Worm (Caenorhabditis elegans) whole organism, L3 larva: ENCODE measurements around the gene C05E11.2.

ENCODE experiments used
- aly-2 ChIP-seq: fragments of 150-350 bp; optimal IDR thresholded peaks from 2 replicates; lab custom pipeline; 2014; ENCODE audit warnings: missing biosample characterization, missing genetic modification characterization
- ama-1 ChIP-seq: fragments of 150-350 bp; optimal IDR thresholded peaks from 2 replicates; lab custom pipeline; 2018
- ceh-16 ChIP-seq: sonication (generic microtip); optimal IDR thresholded peaks from 2 replicates; lab custom pipeline; 2017; ENCODE audit warnings: missing biosample characterization, missing genetic modification characterization
- ceh-82 ChIP-seq: fragments of 150-350 bp; optimal IDR thresholded peaks from 2 replicates; lab custom pipeline; 2014; ENCODE audit warnings: missing biosample characterization, missing genetic modification characterization
- ceh-9 ChIP-seq: sonication (generic microtip); optimal IDR thresholded peaks from 2 replicates; lab custom pipeline; 2018; ENCODE audit warnings: missing biosample characterization, missing genetic modification characterization
- daf-12 ChIP-seq: fragments of 150-350 bp; optimal IDR thresholded peaks from 2 replicates; lab custom pipeline; 2014; ENCODE audit warnings: missing biosample characterization, missing genetic modification reagents, missing genetic modification characterization
- egl-27 ChIP-seq: sonication (generic microtip); optimal IDR thresholded peaks from 4 replicates; lab custom pipeline; 2017; ENCODE audit warnings: missing biosample characterization, missing genetic modification reagents, missing genetic modification characterization
- elt-1 ChIP-seq: fragments of 150-350 bp; optimal IDR thresholded peaks from 2 replicates; lab custom pipeline; 2014; ENCODE audit warnings: missing biosample characterization, missing genetic modification characterization
- elt-3 ChIP-seq, 3 experiments: fragments of 150-350 bp in 1 of 3; sonication (generic microtip) in 2 of 3; optimal IDR thresholded peaks; 2 replicates in 2 of 3; 4 replicates in 1 of 3; lab custom pipeline; 2014 to 2017; ENCODE audit warnings: missing biosample characterization in 3 of 3, missing genetic modification characterization in 3 of 3
- eor-1 ChIP-seq, 2 experiments: fragments of 150-350 bp; optimal IDR thresholded peaks; 2 replicates each; lab custom pipeline; 2014 to 2018; ENCODE audit warnings: missing biosample characterization in 2 of 2, missing genetic modification characterization in 2 of 2
- fkh-2 ChIP-seq: fragments of 150-350 bp; optimal IDR thresholded peaks from 2 replicates; lab custom pipeline; 2014; ENCODE audit warnings: missing biosample characterization, missing genetic modification reagents, missing genetic modification characterization
- fos-1 ChIP-seq: fragments of 150-350 bp; optimal IDR thresholded peaks from 2 replicates; lab custom pipeline; 2014; ENCODE audit warnings: missing biosample characterization, missing genetic modification characterization
- hmg-11 ChIP-seq: sonication (generic microtip); optimal IDR thresholded peaks from 2 replicates; lab custom pipeline; 2016; ENCODE audit warnings: missing genetic modification characterization, missing compliant biosample characterization
- jun-1 ChIP-seq: fragments of 150-350 bp; optimal IDR thresholded peaks from 2 replicates; lab custom pipeline; 2014; ENCODE audit warnings: missing biosample characterization, missing genetic modification reagents, missing genetic modification characterization
- lin-15B ChIP-seq: fragments of 150-350 bp; optimal IDR thresholded peaks from 2 replicates; lab custom pipeline; 2014; ENCODE audit warnings: missing biosample characterization, missing genetic modification characterization
- lin-39 ChIP-seq: fragments of 150-350 bp; optimal IDR thresholded peaks from 2 replicates; lab custom pipeline; 2018; ENCODE audit warnings: missing biosample characterization, missing genetic modification reagents, missing genetic modification characterization
- mml-1 ChIP-seq: fragments of 150-350 bp; sonication (generic microtip); optimal IDR thresholded peaks from 3 replicates; lab custom pipeline; 2014; ENCODE audit warnings: missing biosample characterization, missing genetic modification characterization
- nhr-11 ChIP-seq: fragments of 150-350 bp; optimal IDR thresholded peaks from 2 replicates; lab custom pipeline; 2014; ENCODE audit warnings: missing biosample characterization, missing genetic modification characterization
- nhr-12 ChIP-seq: fragments of 150-350 bp; optimal IDR thresholded peaks from 2 replicates; lab custom pipeline; 2014; ENCODE audit warnings: missing biosample characterization, missing genetic modification characterization
- nhr-237 ChIP-seq: fragments of 150-350 bp; optimal IDR thresholded peaks from 2 replicates; lab custom pipeline; 2014; ENCODE audit warnings: missing biosample characterization, missing genetic modification characterization
- nhr-25 ChIP-seq: sonication (generic microtip); optimal IDR thresholded peaks from 2 replicates; lab custom pipeline; 2017; ENCODE audit warnings: missing biosample characterization, missing genetic modification characterization
- nhr-28 ChIP-seq: fragments of 150-350 bp; optimal IDR thresholded peaks from 2 replicates; lab custom pipeline; 2014; ENCODE audit warnings: missing biosample characterization, missing genetic modification characterization
- nhr-67 ChIP-seq: fragments of 150-350 bp; optimal IDR thresholded peaks from 2 replicates; lab custom pipeline; 2014; ENCODE audit warnings: missing biosample characterization, missing genetic modification characterization
- nhr-76 ChIP-seq: fragments of 150-350 bp; sonication (generic microtip); optimal IDR thresholded peaks from 5 replicates; lab custom pipeline; 2014; ENCODE audit warnings: missing biosample characterization, missing genetic modification characterization
- nhr-77 ChIP-seq: fragments of 150-350 bp; optimal IDR thresholded peaks from 2 replicates; lab custom pipeline; 2014; ENCODE audit warnings: missing biosample characterization, missing genetic modification characterization
- pha-4 ChIP-seq: fragments of 150-350 bp; optimal IDR thresholded peaks from 2 replicates; lab custom pipeline; 2014; ENCODE audit warnings: missing biosample characterization, missing genetic modification reagents, missing genetic modification characterization
- pqm-1 ChIP-seq: fragments of 150-350 bp; optimal IDR thresholded peaks from 2 replicates; lab custom pipeline; 2017; ENCODE audit warnings: missing biosample characterization, missing genetic modification characterization, inconsistent platforms
- skn-1 ChIP-seq: fragments of 150-350 bp; optimal IDR thresholded peaks from 2 replicates; lab custom pipeline; 2014; ENCODE audit warnings: missing biosample characterization, missing genetic modification characterization
- snpc-4 ChIP-seq: fragments of 150-350 bp; optimal IDR thresholded peaks from 2 replicates; lab custom pipeline; 2014; ENCODE audit warnings: missing biosample characterization, missing genetic modification characterization
- tbx-2 ChIP-seq: sonication (generic microtip); optimal IDR thresholded peaks from 2 replicates; lab custom pipeline; 2016; ENCODE audit warnings: mild to moderate bottlenecking, missing genetic modification characterization, missing compliant biosample characterization
- unc-39 ChIP-seq: sonication (generic microtip); optimal IDR thresholded peaks from 4 replicates; lab custom pipeline; 2017; ENCODE audit warnings: missing biosample characterization, missing genetic modification characterization
- unc-62 ChIP-seq: fragments of 150-350 bp; sonication (generic microtip); optimal IDR thresholded peaks from 4 replicates; lab custom pipeline; 2014; ENCODE audit warnings: missing biosample characterization, missing genetic modification reagents, missing genetic modification characterization
- zag-1 ChIP-seq: fragments of 150-350 bp; optimal IDR thresholded peaks from 2 replicates; lab custom pipeline; 2014; ENCODE audit warnings: missing biosample characterization, missing genetic modification characterization
- ztf-11 ChIP-seq: fragments of 150-350 bp; optimal IDR thresholded peaks from 2 replicates; lab custom pipeline; 2014; ENCODE audit warnings: missing biosample characterization, missing genetic modification characterization
- ztf-4 ChIP-seq: fragments of 150-350 bp; optimal IDR thresholded peaks from 2 replicates; lab custom pipeline; 2014; ENCODE audit warnings: missing biosample characterization, missing genetic modification characterization

C05E11.2 gene

DNA sequence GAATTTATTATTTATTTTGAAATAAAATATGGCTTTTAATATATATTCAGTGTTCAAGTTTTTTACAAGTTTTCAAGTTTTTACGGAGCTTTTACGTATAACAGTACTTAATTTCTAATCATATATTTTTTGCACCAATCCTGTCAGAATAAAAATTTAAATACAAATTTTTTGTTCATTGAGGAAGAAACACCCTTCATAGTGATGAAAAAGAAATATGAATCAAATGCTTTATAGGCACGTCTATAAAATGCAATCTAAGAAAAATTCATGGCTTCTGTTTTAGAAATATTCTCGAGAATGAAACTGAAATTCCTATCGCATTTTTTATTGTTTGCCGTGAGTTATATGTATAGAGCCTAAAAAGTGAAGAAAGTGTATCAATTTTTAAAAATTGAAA lies at the start of gene C05E11.2:
TSS of gene C05E11.2 (plus strand) at position 301 of the 400 bp plus-strand sequence.
- TF ChIP-seq pha-4 (no peak), unc-62 (no peak), nhr-76 (tag; lab: Kevin White, UChicago) (no peak), zag-1 (no peak), nhr-237 (tag; lab: Kevin White, UChicago) (no peak), ceh-82 (tag; lab: Kevin White, UChicago) (no peak), nhr-28 (tag; lab: Kevin White, UChicago) (no peak), tbx-2 (tag; lab: Kevin White, UChicago) (no peak), unc-39 (tag; lab: Kevin White, UChicago) (no peak), pqm-1 (tag; lab: Kevin White, UChicago) (no peak)
- TF ChIP-seq, all 47 proteins: peak for 0

ce11 chrX:4544543-4544942 lies 42.2 kb upstream of the C05E11.2 start, which contains the start of gene C07A12.2:
Gene C07A12.2 (plus strand): TSS chrX:4544843.
- no peak for TF ChIP-seq nhr-67 (tag; lab: Kevin White, UChicago)
- TF ChIP-seq egl-27 (tag; lab: Kevin White, UChicago): no peak
- no peak for TF ChIP-seq ama-1 (lab: Kevin White, UChicago)
- TF ChIP-seq pha-4: no peak
- TF ChIP-seq hmg-11 (tag; lab: Kevin White, UChicago): no peak
- no peak for TF ChIP-seq pqm-1 (tag; lab: Kevin White, UChicago)
- no peak for TF ChIP-seq aly-2
- TF ChIP-seq jun-1 (tag; lab: Kevin White, UChicago): no peak
- no peak for TF ChIP-seq ztf-4 (tag; lab: Kevin White, UChicago)
- no peak for TF ChIP-seq lin-15B (tag; lab: Kevin White, UChicago)
- TF ChIP-seq snpc-4 (tag; lab: Kevin White, UChicago): no peak
- no peak for TF ChIP-seq daf-12 (tag; lab: Kevin White, UChicago)
- TF ChIP-seq nhr-28 (tag; lab: Kevin White, UChicago): no peak
- no peak for TF ChIP-seq fos-1 (tag; lab: Kevin White, UChicago)
- TF ChIP-seq ceh-16 (tag; lab: Kevin White, UChicago): no peak
- no peak for TF ChIP-seq nhr-25
- no peak for TF ChIP-seq nhr-237 (tag; lab: Kevin White, UChicago)
- TF ChIP-seq nhr-77 (tag; lab: Kevin White, UChicago): no peak
- TF ChIP-seq nhr-12: no peak
- TF ChIP-seq ceh-9 (tag; lab: Kevin White, UChicago): no peak

- TF ChIP-seq hmg-11 (tag; lab: Kevin White, UChicago): no peak
- no peak for TF ChIP-seq ztf-11
- TF ChIP-seq unc-62: no peak
- no peak for TF ChIP-seq jun-1 (tag; lab: Kevin White, UChicago)
- no peak for TF ChIP-seq nhr-11 (tag; lab: Kevin White, UChicago)
- TF ChIP-seq daf-12 (tag; lab: Kevin White, UChicago): no peak
- TF ChIP-seq eor-1 (tag; optimal IDR thresholded peaks at IDR 0.05; lab: Kevin White, UChicago): no peak
- no peak for TF ChIP-seq ama-1 (lab: Kevin White, UChicago)
- no peak for TF ChIP-seq fkh-2
- no peak for TF ChIP-seq fos-1 (tag; lab: Kevin White, UChicago)
- TF ChIP-seq skn-1: no peak
- TF ChIP-seq elt-3 (tag; optimal IDR thresholded peaks at IDR 0.05; lab: Kevin White, UChicago): no peak
- no peak for TF ChIP-seq aly-2
- no peak for TF ChIP-seq ceh-9 (tag; lab: Kevin White, UChicago)
- no peak for TF ChIP-seq lin-15B (tag; lab: Kevin White, UChicago)
- no peak for TF ChIP-seq nhr-76 (tag; lab: Kevin White, UChicago)
- no peak for TF ChIP-seq nhr-67 (tag; lab: Kevin White, UChicago)
- TF ChIP-seq lin-39 (tag; lab: Kevin White, UChicago): no peak
- no peak for TF ChIP-seq ztf-4 (tag; lab: Kevin White, UChicago)
- TF ChIP-seq mml-1 (tag; lab: Kevin White, UChicago): no peak
- TF ChIP-seq, all 47 proteins: peak for 0
These were observed 37.8 kb upstream of the C05E11.2 start for ce11 chrX:4548929-4549328.

- TF ChIP-seq elt-1 (tag; lab: Kevin White, UChicago): peak; percentile 14
- TF ChIP-seq ztf-11: no peak
These were observed 36.7 kb upstream of the C05E11.2 start, which contains the start of gene C07A12.18 for ce11 chrX:4549853-4550596. Gene C07A12.18 (minus strand): TSS chrX:4549903.
